Worm (Caenorhabditis elegans) whole organism, midembryonic: ENCODE data around the gene ensh-1.

ENCODE experiments used
- T22C8.4 ChIP-seq: fragments of 200-800 bp; sonication (Bioruptor generic); IDR thresholded peaks from 2 replicates; pipeline ENCODE4 v1.3.6; 2022; ENCODE audit warnings: missing genetic modification characterization, missing compliant biosample characterization
- cog-1 ChIP-seq: sonication (generic microtip); optimal IDR thresholded peaks from 2 replicates; lab custom pipeline; 2016; ENCODE audit warnings: missing genetic modification characterization, missing compliant biosample characterization
- flt-1 ChIP-seq: fragments of 200-800 bp; sonication (Bioruptor generic); IDR thresholded peaks from 2 replicates; pipeline ENCODE4 v1.3.6; 2022; ENCODE audit warnings: missing genetic modification characterization, missing compliant biosample characterization
- klf-2 ChIP-seq: fragments of 200-800 bp; sonication (Bioruptor generic); conservative IDR thresholded peaks from 2 replicates; pipeline ENCODE4 v1.3.6; 2022; ENCODE audit warnings: missing genetic modification reagents, missing genetic modification characterization, missing compliant biosample characterization
- med-1 ChIP-seq: sonication (generic microtip); optimal IDR thresholded peaks from 2 replicates; lab custom pipeline; 2017; ENCODE audit warnings: missing genetic modification characterization, mild to moderate bottlenecking, missing compliant biosample characterization, antibody characterized with exemption, missing genetic modification reagents; ENCODE audit not compliant: insufficient read depth
- ref-1 ChIP-seq: fragments of 200-800 bp; sonication (Bioruptor generic); conservative IDR thresholded peaks from 2 replicates; pipeline ENCODE4 v1.3.6; 2022; ENCODE audit warnings: missing genetic modification reagents, missing genetic modification characterization, missing compliant biosample characterization
- tab-1 ChIP-seq: fragments of 200-800 bp; sonication (Bioruptor generic); IDR thresholded peaks from 2 replicates; pipeline ENCODE4 v1.3.6; 2022; ENCODE audit warnings: missing genetic modification characterization, missing compliant biosample characterization
- ztf-23 ChIP-seq: fragments of 200-800 bp; sonication (Bioruptor generic); IDR thresholded peaks from 2 replicates; pipeline ENCODE4 v1.3.6; 2022; ENCODE audit warnings: missing genetic modification reagents, missing genetic modification characterization, missing compliant biosample characterization
- ztf-29 ChIP-seq: fragments of 200-800 bp; sonication (Bioruptor generic); IDR thresholded peaks from 2 replicates; pipeline ENCODE4 v1.3.6; 2022; ENCODE audit warnings: missing genetic modification reagents, missing genetic modification characterization, missing compliant biosample characterization

The ensh-1 gene

ce11 chrX:8921221-8921620 is 16.0 kb downstream of the ensh-1 start:
- no peak for TF ChIP-seq cog-1 (tag; lab: Kevin White, UChicago)
- no peak for TF ChIP-seq ref-1 (GFP tag; lab: Robert Waterston, UW)
- no peak for TF ChIP-seq ztf-29 (GFP tag; lab: Robert Waterston, UW)
- TF ChIP-seq med-1 (GFP tag; lab: Kevin White, UChicago), result no peak
- TF ChIP-seq ztf-23 (GFP tag; lab: Robert Waterston, UW), result no peak
- TF ChIP-seq flt-1 (GFP tag; lab: Robert Waterston, UW), result no peak
- no peak for TF ChIP-seq tab-1
- no peak for TF ChIP-seq T22C8.4 (GFP tag; lab: Robert Waterston, UW)
- no peak for TF ChIP-seq klf-2 (GFP tag; lab: Robert Waterston, UW)

ce11 chrX:8925443-8925842 is 20.3 kb downstream of the ensh-1 start:
- TF ChIP-seq med-1 (GFP tag; lab: Kevin White, UChicago) (no peak), flt-1 (GFP tag; lab: Robert Waterston, UW) (peak; percentile 79), ztf-29 (GFP tag; lab: Robert Waterston, UW) (no peak), ref-1 (GFP tag; lab: Robert Waterston, UW) (peak; percentile 55), T22C8.4 (GFP tag; lab: Robert Waterston, UW) (no peak), klf-2 (GFP tag; lab: Robert Waterston, UW) (peak; percentile 65; the same call in 1 of the 2 replicates), cog-1 (tag; lab: Kevin White, UChicago) (no peak), tab-1 (no peak; the same call in 1 of the 2 replicates)

ce11 chrX:8926341-8926740 is 21.2 kb downstream of the ensh-1 start:
- TF ChIP-seq T22C8.4 (GFP tag; lab: Robert Waterston, UW) (no peak), ztf-29 (GFP tag; lab: Robert Waterston, UW) (no peak), ref-1 (GFP tag; lab: Robert Waterston, UW) (no peak)

- TF ChIP-seq ztf-23 (GFP tag; lab: Robert Waterston, UW) (no peak), T22C8.4 (GFP tag; lab: Robert Waterston, UW) (no peak), ztf-29 (GFP tag; lab: Robert Waterston, UW) (no peak)
Measured at ce11 chrX:8926865-8927264, 21.7 kb downstream of the ensh-1 start.

- no peak for TF ChIP-seq ztf-23 (GFP tag; lab: Robert Waterston, UW)
- TF ChIP-seq T22C8.4 (GFP tag; lab: Robert Waterston, UW), result no peak
- TF ChIP-seq ref-1 (GFP tag; lab: Robert Waterston, UW), result no peak
- TF ChIP-seq tab-1, result no peak
Measured at ce11 chrX:8929688-8930087, 24.5 kb downstream of the ensh-1 start.

ce11 chrX:8930879-8931278 is 25.7 kb downstream of the ensh-1 start, which contains the start of gene acs-22:
Gene acs-22 (plus strand): TSS chrX:8931179.
- TF ChIP-seq ztf-29 (GFP tag; lab: Robert Waterston, UW) (no peak), ref-1 (GFP tag; lab: Robert Waterston, UW) (no peak), klf-2 (GFP tag; lab: Robert Waterston, UW) (no peak), med-1 (GFP tag; lab: Kevin White, UChicago) (no peak), flt-1 (GFP tag; lab: Robert Waterston, UW) (no peak), cog-1 (tag; lab: Kevin White, UChicago) (no peak), ztf-23 (GFP tag; lab: Robert Waterston, UW) (no peak), tab-1 (no peak), T22C8.4 (GFP tag; lab: Robert Waterston, UW) (no peak)

- TF ChIP-seq ztf-23 (GFP tag; lab: Robert Waterston, UW), result no peak
- no peak for TF ChIP-seq ref-1 (GFP tag; lab: Robert Waterston, UW)
- TF ChIP-seq tab-1, result no peak
- no peak for TF ChIP-seq cog-1 (tag; lab: Kevin White, UChicago)
- no peak for TF ChIP-seq ztf-29 (GFP tag; lab: Robert Waterston, UW)
- TF ChIP-seq med-1 (GFP tag; lab: Kevin White, UChicago), result no peak
- TF ChIP-seq klf-2 (GFP tag; lab: Robert Waterston, UW), result no peak
- TF ChIP-seq T22C8.4 (GFP tag; lab: Robert Waterston, UW), result no peak
- TF ChIP-seq flt-1 (GFP tag; lab: Robert Waterston, UW), result no peak
Measured at ce11 chrX:8931647-8932046, 26.5 kb downstream of the ensh-1 start.

ce11 chrX:8932387-8932786 is 27.2 kb downstream of the ensh-1 start:
- TF ChIP-seq tab-1 (no peak), ztf-23 (GFP tag; lab: Robert Waterston, UW) (no peak), ztf-29 (GFP tag; lab: Robert Waterston, UW) (no peak), flt-1 (GFP tag; lab: Robert Waterston, UW) (no peak)

- no peak for TF ChIP-seq ztf-29 (GFP tag; lab: Robert Waterston, UW)
- no peak for TF ChIP-seq med-1 (GFP tag; lab: Kevin White, UChicago)
- TF ChIP-seq ztf-23 (GFP tag; lab: Robert Waterston, UW), result no peak
Measured at ce11 chrX:8933508-8933907, 28.3 kb downstream of the ensh-1 start.

- TF ChIP-seq ref-1 (GFP tag; lab: Robert Waterston, UW) (no peak), tab-1 (no peak), ztf-29 (GFP tag; lab: Robert Waterston, UW) (no peak), med-1 (GFP tag; lab: Kevin White, UChicago) (no peak), flt-1 (GFP tag; lab: Robert Waterston, UW) (no peak), ztf-23 (GFP tag; lab: Robert Waterston, UW) (no peak), cog-1 (tag; lab: Kevin White, UChicago) (no peak), T22C8.4 (GFP tag; lab: Robert Waterston, UW) (no peak), klf-2 (GFP tag; lab: Robert Waterston, UW) (no peak)
Measured at ce11 chrX:8934246-8934645, 29.1 kb downstream of the ensh-1 start.
